Worm (Caenorhabditis elegans) whole organism, late embryonic: ENCODE results near the gene kvs-3.

ENCODE experiments used
- F13H6.1 ChIP-seq: sonication (generic microtip); optimal IDR thresholded peaks from 2 replicates; lab custom pipeline; 2016; ENCODE audit warnings: missing genetic modification characterization, missing compliant biosample characterization
- K02D7.2 ChIP-seq: sonication (generic microtip); optimal IDR thresholded peaks from 2 replicates; lab custom pipeline; 2017; ENCODE audit warnings: mild to moderate bottlenecking, missing genetic modification characterization, missing compliant biosample characterization
- T23F11.4 ChIP-seq: fragments of 200-800 bp; sonication (Bioruptor generic); optimal IDR thresholded peaks from 2 replicates; lab custom pipeline; 2018; ENCODE audit warnings: mild to moderate bottlenecking, missing genetic modification characterization, missing compliant biosample characterization
- Y22D7AL.16 ChIP-seq: sonication (generic microtip); optimal IDR thresholded peaks from 2 replicates; lab custom pipeline; 2016; ENCODE audit warnings: missing genetic modification characterization, missing compliant biosample characterization
- ahr-1 ChIP-seq: sonication (generic microtip); optimal IDR thresholded peaks from 2 replicates; lab custom pipeline; 2016; ENCODE audit warnings: missing genetic modification characterization, missing compliant biosample characterization
- ceh-14 ChIP-seq: sonication (generic microtip); optimal IDR thresholded peaks from 2 replicates; lab custom pipeline; 2016; ENCODE audit warnings: missing genotype, missing genetic modification characterization, missing compliant biosample characterization
- ceh-18 ChIP-seq: sonication (generic microtip); optimal IDR thresholded peaks from 2 replicates; lab custom pipeline; 2016; ENCODE audit warnings: missing genetic modification characterization, missing compliant biosample characterization
- ceh-19 ChIP-seq: fragments of 200-800 bp; sonication (Bioruptor generic); optimal IDR thresholded peaks from 2 replicates; lab custom pipeline; 2018; ENCODE audit warnings: mild to moderate bottlenecking, missing genetic modification characterization, missing compliant biosample characterization
- ceh-2 ChIP-seq: sonication (generic microtip); optimal IDR thresholded peaks from 2 replicates; lab custom pipeline; 2016; ENCODE audit warnings: missing genotype, missing genetic modification characterization, missing compliant biosample characterization
- ceh-22 ChIP-seq: sonication (generic microtip); optimal IDR thresholded peaks from 2 replicates; lab custom pipeline; 2017; ENCODE audit warnings: missing biosample characterization, missing genetic modification characterization
- ceh-45 ChIP-seq: fragments of 200-800 bp; sonication (Bioruptor generic); IDR thresholded peaks from 2 replicates; pipeline ENCODE4 v1.3.6; 2022; ENCODE audit warnings: missing genetic modification reagents, missing genetic modification characterization, missing compliant biosample characterization
- ceh-48 ChIP-seq: sonication (generic microtip); optimal IDR thresholded peaks from 2 replicates; lab custom pipeline; 2016; ENCODE audit warnings: missing genetic modification characterization, inconsistent platforms, missing compliant biosample characterization
- ceh-9 ChIP-seq: sonication (generic microtip); optimal IDR thresholded peaks from 2 replicates; lab custom pipeline; 2016; ENCODE audit warnings: mild to moderate bottlenecking, missing genetic modification characterization, inconsistent platforms, missing compliant biosample characterization
- dve-1 ChIP-seq: sonication (generic microtip); optimal IDR thresholded peaks from 2 replicates; lab custom pipeline; 2017; ENCODE audit warnings: antibody characterized with exemption, mild to moderate bottlenecking, missing genetic modification characterization, missing compliant biosample characterization
- ets-4 ChIP-seq: sonication (generic microtip); optimal IDR thresholded peaks from 2 replicates; lab custom pipeline; 2016; ENCODE audit warnings: missing genetic modification characterization, missing compliant biosample characterization
- fax-1 ChIP-seq: sonication (generic microtip); optimal IDR thresholded peaks from 2 replicates; lab custom pipeline; 2016; ENCODE audit warnings: missing genotype, missing genetic modification characterization, missing compliant biosample characterization
- gmeb-2 ChIP-seq: sonication (generic microtip); optimal IDR thresholded peaks from 2 replicates; lab custom pipeline; 2016; ENCODE audit warnings: missing genetic modification characterization, inconsistent platforms, missing compliant biosample characterization
- hlh-13 ChIP-seq: fragments of 200-800 bp; sonication (Bioruptor generic); optimal IDR thresholded peaks from 2 replicates; lab custom pipeline; 2018; ENCODE audit warnings: mild to moderate bottlenecking, missing genetic modification characterization, missing compliant biosample characterization
- hlh-30 ChIP-seq: sonication (generic microtip); optimal IDR thresholded peaks from 2 replicates; lab custom pipeline; 2017; ENCODE audit warnings: antibody characterized with exemption, missing genetic modification characterization, missing compliant biosample characterization; ENCODE audit not compliant: insufficient read depth
- hlh-6 ChIP-seq: sonication (generic microtip); optimal IDR thresholded peaks from 2 replicates; lab custom pipeline; 2016; ENCODE audit warnings: missing genotype, missing genetic modification characterization, missing compliant biosample characterization
- lim-6 ChIP-seq: sonication (generic microtip); optimal IDR thresholded peaks from 2 replicates; lab custom pipeline; 2016; ENCODE audit warnings: missing genetic modification characterization, missing compliant biosample characterization
- mec-3 ChIP-seq: sonication (generic microtip); optimal IDR thresholded peaks from 2 replicates; lab custom pipeline; 2016; ENCODE audit warnings: borderline replicate concordance, missing genetic modification characterization, missing compliant biosample characterization
- nfya-1 ChIP-seq: sonication (generic microtip); optimal IDR thresholded peaks from 2 replicates; lab custom pipeline; 2017; ENCODE audit warnings: missing genetic modification characterization, mild to moderate bottlenecking, missing compliant biosample characterization, antibody characterized with exemption, moderate library complexity
- nhr-232 ChIP-seq: sonication (generic microtip); optimal IDR thresholded peaks from 2 replicates; lab custom pipeline; 2016; ENCODE audit warnings: missing genetic modification characterization, missing compliant biosample characterization
- odd-2 ChIP-seq: sonication (generic microtip); optimal IDR thresholded peaks from 2 replicates; lab custom pipeline; 2017; ENCODE audit warnings: antibody characterized with exemption, mild to moderate bottlenecking, missing genetic modification characterization, missing compliant biosample characterization
- pat-9 ChIP-seq: fragments of 200-800 bp; sonication (Bioruptor generic); optimal IDR thresholded peaks from 2 replicates; lab custom pipeline; 2018; ENCODE audit warnings: mild to moderate bottlenecking, missing genetic modification characterization, moderate library complexity, missing compliant biosample characterization
- pax-1 ChIP-seq: fragments of 150-350 bp; optimal IDR thresholded peaks from 2 replicates; lab custom pipeline; 2014; ENCODE audit warnings: missing biosample characterization, missing genetic modification characterization
- pha-2 ChIP-seq: sonication (generic microtip); optimal IDR thresholded peaks from 2 replicates; lab custom pipeline; 2017; ENCODE audit warnings: mild to moderate bottlenecking, missing genetic modification characterization, missing compliant biosample characterization
- pha-4 ChIP-seq: fragments of 150-350 bp; optimal IDR thresholded peaks from 2 replicates; lab custom pipeline; 2018; ENCODE audit warnings: missing biosample characterization, missing genetic modification reagents, missing genetic modification characterization
- pqm-1 ChIP-seq: sonication (generic microtip); optimal IDR thresholded peaks from 2 replicates; lab custom pipeline; 2016; ENCODE audit warnings: missing genetic modification characterization, missing compliant biosample characterization
- rnt-1 ChIP-seq: sonication (generic microtip); optimal IDR thresholded peaks from 2 replicates; lab custom pipeline; 2016; ENCODE audit warnings: missing genetic modification characterization, missing compliant biosample characterization
- sox-2 ChIP-seq: fragments of 200-800 bp; sonication (Bioruptor generic); IDR thresholded peaks from 2 replicates; pipeline ENCODE4 v1.3.6; 2022; ENCODE audit warnings: missing genetic modification reagents, missing genetic modification characterization, missing compliant biosample characterization
- sox-4 ChIP-seq: sonication (generic microtip); optimal IDR thresholded peaks from 2 replicates; lab custom pipeline; 2017; ENCODE audit warnings: mild to moderate bottlenecking, missing genetic modification characterization, inconsistent platforms, missing compliant biosample characterization
- syd-9 ChIP-seq: sonication (generic microtip); optimal IDR thresholded peaks from 2 replicates; lab custom pipeline; 2016; ENCODE audit warnings: mild to moderate bottlenecking, missing genetic modification characterization, moderate library complexity, missing compliant biosample characterization
- tbx-2 ChIP-seq: sonication (generic microtip); optimal IDR thresholded peaks from 2 replicates; lab custom pipeline; 2016; ENCODE audit warnings: missing genetic modification characterization, missing compliant biosample characterization
- unc-3 ChIP-seq, 2 experiments: fragments of 200-800 bp in 1 of 2; sonication (Bioruptor generic) in 1 of 2; sonication (generic microtip) in 1 of 2; conservative IDR thresholded peaks in 1 of 2; optimal IDR thresholded peaks in 1 of 2; 2 replicates each; pipeline versions ENCODE4 v1.3.6 to Lab custom; 2016 to 2022; ENCODE audit warnings: missing compliant biosample characterization in 2 of 2, missing genetic modification characterization in 2 of 2, missing genetic modification reagents in 1 of 2
- unc-42 ChIP-seq: sonication (generic microtip); optimal IDR thresholded peaks from 2 replicates; lab custom pipeline; 2016; ENCODE audit warnings: missing genotype, missing genetic modification characterization, missing compliant biosample characterization
- unc-55 ChIP-seq: sonication (generic microtip); optimal IDR thresholded peaks from 2 replicates; lab custom pipeline; 2017; ENCODE audit warnings: missing biosample characterization, missing genetic modification reagents, missing genetic modification characterization

The kvs-3 gene

ce11 chrV:9343629-9344624, 25.8 kb downstream of the kvs-3 start, which contains the start of gene tos-1 (continued):
- TF ChIP-seq lim-6 (tag; lab: Kevin White, UChicago): peak; percentile 46
- TF ChIP-seq sox-2 (GFP tag; lab: Robert Waterston, UW): peak; percentile 84
- no peak for TF ChIP-seq ceh-9 (tag; lab: Kevin White, UChicago)
- peak; percentile 70 for TF ChIP-seq K02D7.2
- peak; percentile 90 for TF ChIP-seq T23F11.4 (GFP tag; lab: Kevin White, UChicago)
- peak; percentile 34 for TF ChIP-seq nhr-232 (tag; lab: Kevin White, UChicago)
- TF ChIP-seq pha-4 (tag; lab: Kevin White, UChicago): no peak
- no peak for TF ChIP-seq mec-3 (tag; lab: Kevin White, UChicago)
- TF ChIP-seq ets-4 (tag; lab: Kevin White, UChicago): peak; percentile 93
- peak; percentile 89 for TF ChIP-seq F13H6.1 (tag; lab: Kevin White, UChicago)
- TF ChIP-seq syd-9 (tag; lab: Kevin White, UChicago): peak; percentile 95
- TF ChIP-seq dve-1 (tag; lab: Kevin White, UChicago): peak; percentile 96
- 0 out of 2 replicates have a peak, but pooled peaks have one; percentile 48 for TF ChIP-seq ceh-45
- TF ChIP-seq hlh-13 (GFP tag; lab: Kevin White, UChicago): peak; percentile 40
- TF ChIP-seq hlh-6 (tag; lab: Kevin White, UChicago): peak; percentile 77
- TF ChIP-seq unc-55 (GFP tag; lab: Kevin White, UChicago): peak; percentile 94
- peak; percentile 71 for TF ChIP-seq Y22D7AL.16 (tag; lab: Kevin White, UChicago)
- TF ChIP-seq ceh-22 (tag; lab: Kevin White, UChicago): no peak
- TF ChIP-seq hlh-30: peak; percentile 100

- peak; percentile 77 for TF ChIP-seq ceh-48 (tag; lab: Kevin White, UChicago)
- no peak for TF ChIP-seq fax-1 (tag; lab: Kevin White, UChicago)
- peak; percentile 47 for TF ChIP-seq pax-1 (tag; lab: Kevin White, UChicago)
- no peak for TF ChIP-seq gmeb-2
- TF ChIP-seq sox-4: no peak
- TF ChIP-seq lim-6 (tag; lab: Kevin White, UChicago): no peak
- TF ChIP-seq nfya-1 (tag; lab: Kevin White, UChicago): peak; percentile 21
- no peak for TF ChIP-seq unc-3 (GFP tag; conservative IDR thresholded peaks at IDR 0.05; lab: Robert Waterston, UW)
- no peak for TF ChIP-seq unc-3 (tag; optimal IDR thresholded peaks at IDR 0.05; lab: Kevin White, UChicago)
- no peak for TF ChIP-seq ahr-1 (tag; lab: Kevin White, UChicago)
- TF ChIP-seq pat-9 (tag; lab: Kevin White, UChicago): no peak
- no peak for TF ChIP-seq ceh-19 (GFP tag; lab: Kevin White, UChicago)
- peak; percentile 41 for TF ChIP-seq unc-42 (tag; lab: Kevin White, UChicago)
- TF ChIP-seq tbx-2 (tag; lab: Kevin White, UChicago): no peak
- peak; percentile 3 for TF ChIP-seq hlh-30
- TF ChIP-seq pqm-1: no peak
These were observed 28.7 kb downstream of the kvs-3 start, which contains the start of the genes K07B1.7 and try-5 for ce11 chrV:9346804-9347203. Gene K07B1.7 (minus strand): TSS chrV:9346962. Gene try-5 (plus strand): TSS chrV:9347044.

DNA sequence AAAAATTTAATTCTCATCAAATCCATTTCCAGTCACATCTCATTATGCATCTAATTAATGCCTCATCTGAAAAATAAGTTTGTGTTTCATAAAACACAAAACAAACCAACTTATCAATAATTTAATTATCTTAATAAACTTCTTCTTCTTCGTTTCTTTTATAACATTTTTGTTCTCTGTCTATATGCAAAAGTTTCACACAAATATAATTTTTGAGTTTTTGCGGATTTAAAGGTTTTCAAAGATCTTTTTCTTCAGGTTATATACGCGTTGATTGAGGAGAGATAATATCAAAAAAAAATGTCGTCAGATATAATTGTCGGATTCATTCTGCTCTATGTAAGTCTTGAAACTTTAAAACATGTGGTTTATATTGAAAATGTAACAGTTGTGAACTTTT, 31.6 kb downstream of the kvs-3 start, which contains the start of gene srx-47:
Gene srx-47 (plus strand): TSS at position 301 of the 400 bp plus-strand sequence.
- TF ChIP-seq hlh-13 (GFP tag; lab: Kevin White, UChicago) (no peak), hlh-6 (tag; lab: Kevin White, UChicago) (no peak), rnt-1 (tag; lab: Kevin White, UChicago) (no peak), odd-2 (tag; lab: Kevin White, UChicago) (no peak), unc-55 (GFP tag; lab: Kevin White, UChicago) (no peak), ceh-14 (tag; lab: Kevin White, UChicago) (no peak), T23F11.4 (GFP tag; lab: Kevin White, UChicago) (no peak), pha-2 (tag; lab: Kevin White, UChicago) (no peak), ceh-2 (tag; lab: Kevin White, UChicago) (no peak), ceh-18 (tag; lab: Kevin White, UChicago) (no peak)
- TF ChIP-seq, all 69 proteins: peak for 0
